Comparison of ENCODE assay signal across 1 fruit fly cellular context in the genomic region with DNA sequence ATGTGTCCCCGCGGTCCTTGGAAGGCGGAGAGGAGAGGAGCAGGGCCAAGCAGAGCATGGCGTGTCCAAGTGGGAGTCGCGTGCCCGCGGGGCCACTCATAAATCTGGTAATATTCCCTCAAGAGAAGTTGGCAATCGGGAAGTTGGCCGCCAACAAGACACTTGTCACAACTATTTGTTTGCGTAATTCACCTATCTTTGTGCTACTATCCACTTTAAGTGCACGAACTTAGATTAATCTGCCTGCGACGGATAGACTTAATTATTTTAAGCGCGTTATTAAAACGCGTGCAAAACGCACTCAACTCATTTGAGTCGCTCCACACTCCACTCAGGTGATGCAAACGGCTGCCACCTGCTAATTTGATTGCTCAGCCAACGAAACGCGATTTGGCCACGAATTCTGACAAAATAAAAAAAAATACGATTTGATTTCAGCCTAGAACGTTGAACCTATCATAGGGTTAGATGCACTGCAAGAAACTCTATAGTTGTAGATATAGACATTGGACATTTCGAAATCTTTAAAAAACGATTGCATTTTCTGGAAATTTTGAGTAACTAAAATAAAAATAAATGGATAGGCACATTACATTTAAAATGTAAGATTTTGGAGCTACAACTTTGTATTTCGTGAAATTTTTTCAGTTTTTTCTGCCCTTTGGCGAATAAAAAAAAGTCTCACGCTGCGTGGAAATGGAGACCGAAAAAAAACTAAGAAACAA.
TF ChIP-seq lines count a peak whose summit lies in the region.

No protein-coding gene starts in this region.

TF ChIP-seq in whole organism, embryonic, 481 proteins besides CTCF, POLR2A, EP300 and RAD21 (continued from another document):
- TF ChIP-seq insv (GFP tag; optimal IDR thresholded peaks at IDR 0.05; lab: Kevin White, UChicago) (no peak), CG8359 (GFP tag; optimal IDR thresholded peaks at IDR 0.05; lab: Kevin White, UChicago; ENCODE audit: borderline replicate concordance) (peak; percentile 93), Abd-B (GFP tag; optimal IDR thresholded peaks at IDR 0.05; lab: Kevin White, UChicago) (peak; percentile 4), CG31441 (GFP tag; IDR thresholded peaks at IDR 0.05; lab: Robert Waterston, UW) (peak; percentile 30; the same call in 1 of the 2 replicates), Hey (tag; optimal IDR thresholded peaks at IDR 0.05; lab: Kevin White, UChicago) (no peak), jigr1 (GFP tag; IDR thresholded peaks at IDR 0.05; lab: Robert Waterston, UW) (no peak), CG6272 (GFP tag; IDR thresholded peaks at IDR 0.05; lab: Robert Waterston, UW) (no peak), Meics (GFP tag; optimal IDR thresholded peaks at IDR 0.05; lab: Kevin White, UChicago) (peak; percentile 72), CG4820 (GFP tag; optimal IDR thresholded peaks at IDR 0.05; lab: Kevin White, UChicago) (peak; percentile 11), chif (GFP tag; optimal IDR thresholded peaks at IDR 0.05; lab: Kevin White, UChicago) (peak in 1 of 2 experiments; percentile 16), BtbVII (GFP tag; optimal IDR thresholded peaks at IDR 0.05; lab: Kevin White, UChicago) (peak; percentile 39), Nf-YB (GFP tag; optimal IDR thresholded peaks at IDR 0.05; lab: Kevin White, UChicago) (peak; percentile 3), CG10366 (GFP tag; IDR thresholded peaks at IDR 0.05; lab: Robert Waterston, UW) (0 out of 2 replicates have a peak, but pooled peaks have one; percentile 12), pho (GFP tag; optimal IDR thresholded peaks at IDR 0.05; lab: Kevin White, UChicago) (peak; percentile 44), Atf6 (GFP tag; IDR thresholded peaks at IDR 0.05; lab: Robert Waterston, UW) (peak; percentile 71), stc (GFP tag; IDR thresholded peaks at IDR 0.05; lab: Robert Waterston, UW) (peak; percentile 55; the same call in 1 of the 2 replicates), CG4328 (GFP tag; optimal IDR thresholded peaks at IDR 0.05; lab: Kevin White, UChicago) (no peak), wek (GFP tag; optimal IDR thresholded peaks at IDR 0.05; lab: Kevin White, UChicago) (no peak), CG17612 (GFP tag; IDR thresholded peaks at IDR 0.05; lab: Robert Waterston, UW) (no peak), zen2 (GFP tag; IDR thresholded peaks at IDR 0.05; lab: Robert Waterston, UW; ENCODE audit: partially characterized antibody) (no peak), Ada2b (GFP tag; IDR thresholded peaks at IDR 0.05; lab: Robert Waterston, UW) (peak; percentile 48), CG3847 (GFP tag; IDR thresholded peaks at IDR 0.05; lab: Robert Waterston, UW) (peak; percentile 52), sd (tag; optimal IDR thresholded peaks at IDR 0.05; lab: Kevin White, UChicago) (peak; percentile 20), phol (tag; optimal IDR thresholded peaks at IDR 0.05; lab: Kevin White, UChicago) (peak; percentile 47), CG7745 (tag; optimal IDR thresholded peaks at IDR 0.05; lab: Kevin White, UChicago) (no peak), nerfin-2 (GFP tag; IDR thresholded peaks at IDR 0.05; lab: Robert Waterston, UW; ENCODE audit: partially characterized antibody) (no peak), knrl (GFP tag; IDR thresholded peaks at IDR 0.05; lab: Robert Waterston, UW; ENCODE audit: partially characterized antibody) (no peak), Hr3 (GFP tag; optimal IDR thresholded peaks at IDR 0.05; lab: Kevin White, UChicago) (peak; percentile 42), zfh2 (GFP tag; optimal IDR thresholded peaks at IDR 0.05; lab: Kevin White, UChicago) (peak; percentile 26), Hsf (GFP tag; optimal IDR thresholded peaks at IDR 0.05; lab: Kevin White, UChicago) (peak; percentile 68), B-H2 (GFP tag; optimal IDR thresholded peaks at IDR 0.05; lab: Kevin White, UChicago) (no peak), sob (GFP tag; IDR thresholded peaks at IDR 0.05; lab: Robert Waterston, UW) (peak; percentile 70), ci (GFP tag; IDR thresholded peaks at IDR 0.05; lab: Robert Waterston, UW) (0 out of 3 replicates have a peak, but pooled peaks have one; percentile 21), fd102C (GFP tag; optimal IDR thresholded peaks at IDR 0.05; lab: Kevin White, UChicago) (no peak), dimm (GFP tag; IDR thresholded peaks at IDR 0.05; lab: Robert Waterston, UW) (no peak), row (GFP tag; IDR thresholded peaks at IDR 0.05; lab: Robert Waterston, UW) (peak; percentile 75), CG17912 (GFP tag; optimal IDR thresholded peaks at IDR 0.05; lab: Kevin White, UChicago) (no peak), Xrp1 (GFP tag; IDR thresholded peaks at IDR 0.05; lab: Robert Waterston, UW) (peak; percentile 63), Sry-β (GFP tag; optimal IDR thresholded peaks at IDR 0.05; lab: Kevin White, UChicago) (no peak), pros (GFP tag; optimal IDR thresholded peaks at IDR 0.05; lab: Kevin White, UChicago) (no peak), zfh1 (GFP tag; IDR thresholded peaks at IDR 0.05; lab: Robert Waterston, UW) (peak; percentile 37; the same call in 1 of the 3 replicates), CG7556 (GFP tag; optimal IDR thresholded peaks at IDR 0.05; lab: Kevin White, UChicago) (peak; percentile 55), Dll (GFP tag; IDR thresholded peaks at IDR 0.05; lab: Robert Waterston, UW; ENCODE audit: partially characterized antibody) (no peak), sens-2 (GFP tag; IDR thresholded peaks at IDR 0.05; lab: Robert Waterston, UW) (no peak), btn (GFP tag; optimal IDR thresholded peaks at IDR 0.05; lab: Kevin White, UChicago) (no peak), tup (GFP tag; optimal IDR thresholded peaks at IDR 0.05; lab: Kevin White, UChicago) (no peak), trem (tag; optimal IDR thresholded peaks at IDR 0.05; lab: Kevin White, UChicago) (peak; percentile 2), tio (GFP tag; optimal IDR thresholded peaks at IDR 0.05; lab: Kevin White, UChicago) (peak; percentile 35), CG8924 (tag; optimal IDR thresholded peaks at IDR 0.05; lab: Kevin White, UChicago) (peak; percentile 60), nau (GFP tag; optimal IDR thresholded peaks at IDR 0.05; lab: Kevin White, UChicago) (peak; percentile 22), Elba2 (GFP tag; optimal IDR thresholded peaks at IDR 0.05; lab: Kevin White, UChicago) (no peak), crc (GFP tag; optimal IDR thresholded peaks at IDR 0.05; lab: Kevin White, UChicago) (peak; percentile 26), ewg (GFP tag; optimal IDR thresholded peaks at IDR 0.05; lab: Kevin White, UChicago) (no peak), CG13123 (GFP tag; optimal IDR thresholded peaks at IDR 0.05; lab: Kevin White, UChicago) (no peak), eyg (GFP tag; optimal IDR thresholded peaks at IDR 0.05; lab: Kevin White, UChicago) (no peak), CG10654 (GFP tag; optimal IDR thresholded peaks at IDR 0.05; lab: Kevin White, UChicago) (peak; percentile 42), CG15514 (GFP tag; optimal IDR thresholded peaks at IDR 0.05; lab: Kevin White, UChicago) (peak; percentile 20), CG10979 (tag; optimal IDR thresholded peaks at IDR 0.05; lab: Kevin White, UChicago) (peak; percentile 38), eve (GFP tag; optimal IDR thresholded peaks at IDR 0.05; lab: Kevin White, UChicago) (peak in 1 of 2 experiments; percentile 45), Mrtf (GFP tag; IDR thresholded peaks at IDR 0.05; lab: Robert Waterston, UW) (0 out of 3 replicates have a peak, but pooled peaks have one; percentile 40), Spps (tag; optimal IDR thresholded peaks at IDR 0.05; lab: Kevin White, UChicago) (no peak), CG11560 (tag; IDR thresholded peaks at IDR 0.05; lab: Robert Waterston, UW) (no peak), CG9215 (GFP tag; IDR thresholded peaks at IDR 0.05; lab: Robert Waterston, UW) (no peak), Xbp1 (GFP tag; optimal IDR thresholded peaks at IDR 0.05; lab: Kevin White, UChicago) (peak; percentile 56), pb (GFP tag; optimal IDR thresholded peaks at IDR 0.05; lab: Kevin White, UChicago) (no peak), CG1529 (GFP tag; optimal IDR thresholded peaks at IDR 0.05; lab: Kevin White, UChicago) (no peak), odd (GFP tag; optimal IDR thresholded peaks at IDR 0.05; lab: Kevin White, UChicago) (no peak), CG2889 (GFP tag; IDR thresholded peaks at IDR 0.05; lab: Robert Waterston, UW) (peak; percentile 62), Pdp1 (GFP tag; optimal IDR thresholded peaks at IDR 0.05; lab: Kevin White, UChicago) (peak in 1 of 2 experiments; percentile 42), CG15601 (tag; optimal IDR thresholded peaks at IDR 0.05; lab: Kevin White, UChicago) (no peak), CG5953 (GFP tag; IDR thresholded peaks at IDR 0.05; lab: Robert Waterston, UW) (no peak), CG33213 (GFP tag; optimal IDR thresholded peaks at IDR 0.05; lab: Kevin White, UChicago) (peak; percentile 56), CG11696 (GFP tag; IDR thresholded peaks at IDR 0.05; lab: Robert Waterston, UW) (peak; percentile 22; the same call in 1 of the 2 replicates), Chrac-16 (GFP tag; optimal IDR thresholded peaks at IDR 0.05; lab: Kevin White, UChicago) (peak; percentile 21), fd96Cb (tag; optimal IDR thresholded peaks at IDR 0.05; lab: Kevin White, UChicago) (no peak), jumu (GFP tag; optimal IDR thresholded peaks at IDR 0.05; lab: Kevin White, UChicago) (no peak), Nf-YC (tag; optimal IDR thresholded peaks at IDR 0.05; lab: Kevin White, UChicago) (peak; percentile 32), wor (GFP tag; IDR thresholded peaks at IDR 0.05; lab: Robert Waterston, UW) (no peak), Oli (tag; optimal IDR thresholded peaks at IDR 0.05; lab: Kevin White, UChicago) (peak; percentile 47), tll (GFP tag; optimal IDR thresholded peaks at IDR 0.05; lab: Kevin White, UChicago) (no peak), Doc3 (GFP tag; IDR thresholded peaks at IDR 0.05; lab: Robert Waterston, UW; ENCODE audit: partially characterized antibody) (no peak), CG11398 (GFP tag; optimal IDR thresholded peaks at IDR 0.05; lab: Kevin White, UChicago) (no peak), CG18619 (GFP tag; optimal IDR thresholded peaks at IDR 0.05; lab: Kevin White, UChicago) (peak; percentile 28), MTF-1 (GFP tag; optimal IDR thresholded peaks at IDR 0.05; lab: Kevin White, UChicago; ENCODE audit: borderline replicate concordance) (no peak), CG12219 (GFP tag; optimal IDR thresholded peaks at IDR 0.05; lab: Kevin White, UChicago) (peak; percentile 17), slbo (GFP tag; IDR thresholded peaks at IDR 0.05; lab: Robert Waterston, UW) (peak; percentile 75), CG2202 (tag; optimal IDR thresholded peaks at IDR 0.05; lab: Kevin White, UChicago) (no peak), trh (GFP tag; optimal IDR thresholded peaks at IDR 0.05; lab: Kevin White, UChicago) (no peak), Blimp-1 (GFP tag; optimal IDR thresholded peaks at IDR 0.05; lab: Kevin White, UChicago) (peak; percentile 51)
